Fruit fly (Drosophila melanogaster) whole organism, larva: ENCODE measurements around the gene prd.

Experiments used
- noc ChIP-seq: fragments of 200-800 bp; sonication (Bioruptor generic); optimal IDR thresholded peaks from 3 replicates; lab custom pipeline; 2019; ENCODE audit warnings: missing biosample characterization, mild to moderate bottlenecking, missing genetic modification characterization, moderate library complexity

Gene prd

DNA sequence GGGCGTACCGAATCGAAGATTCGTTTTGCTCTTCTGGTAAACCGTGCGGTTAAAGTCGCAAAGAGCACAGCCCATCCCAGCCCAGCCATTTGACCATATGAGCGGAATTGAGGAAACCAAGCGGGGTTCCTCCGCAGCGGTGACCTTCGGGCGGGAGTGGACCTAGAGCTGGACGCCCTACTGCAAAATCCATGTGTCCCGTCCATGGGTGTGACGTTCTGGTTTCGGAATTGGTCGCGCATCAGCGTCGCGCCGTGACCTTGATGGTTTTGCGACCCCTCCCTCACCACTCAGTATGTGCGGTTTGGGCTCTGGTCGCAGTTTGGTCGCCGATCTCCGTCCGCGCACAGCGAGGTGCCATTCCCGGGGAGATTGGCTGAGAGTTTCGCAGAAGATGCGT is 7.1 kb upstream of the prd start:
- no peak for TF ChIP-seq noc

- TF ChIP-seq noc = no peak
Measured at dm6 chr2L:12092041-12092440, 6.4 kb upstream of the prd start.

dm6 chr2L:12091522-12091921 is 5.9 kb upstream of the prd start, which contains the start of gene Pex19:
Gene Pex19, plus strand, starts transcription at chr2L:12091822.
- no peak for TF ChIP-seq noc

DNA sequence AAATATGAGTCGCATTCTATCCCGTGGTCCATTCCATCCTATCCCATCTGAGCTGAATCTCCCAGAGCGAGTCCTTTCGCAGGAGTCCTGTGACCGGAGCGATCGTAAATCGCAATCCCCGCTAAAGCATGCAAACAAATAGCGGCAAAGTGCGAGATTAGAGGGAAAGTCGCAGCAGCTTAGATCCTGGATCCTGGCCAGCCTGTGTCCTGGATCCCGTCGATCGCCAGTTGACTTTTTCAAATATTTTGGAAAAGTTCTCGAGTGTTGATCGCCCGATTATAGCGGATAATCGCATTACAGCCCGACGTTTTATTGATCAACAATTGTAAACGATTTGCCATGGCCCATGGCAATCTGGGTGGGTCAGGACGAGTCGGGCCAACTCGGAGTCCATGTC is 3.5 kb upstream of the prd start:
- TF ChIP-seq noc = no peak

dm6 chr2L:12087442-12087841 is 1.8 kb upstream of the prd start:
- no peak for TF ChIP-seq noc

DNA sequence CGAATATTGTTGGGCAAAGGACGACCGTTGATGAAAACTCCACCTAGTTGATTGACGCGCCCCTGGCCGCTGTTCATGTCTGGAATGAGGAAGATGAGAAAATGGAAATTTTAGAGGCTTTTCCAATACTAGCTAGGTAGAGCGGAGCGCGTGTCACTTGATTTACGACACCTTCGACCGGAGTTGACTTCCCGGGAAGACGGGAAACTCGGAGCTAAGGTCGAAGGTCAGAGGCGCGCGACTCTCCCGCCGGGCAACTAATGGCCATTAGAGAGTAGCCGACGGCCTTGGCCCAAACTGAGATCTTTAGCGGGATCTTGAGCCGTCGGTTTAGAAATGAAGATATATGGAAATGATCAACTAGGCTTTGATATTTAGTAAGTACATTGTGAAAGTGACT is 617 bp downstream of the prd start:
- no peak for TF ChIP-seq noc

- TF ChIP-seq noc = no peak
Measured at dm6 chr2L:12081118-12081665, 4.4 kb downstream of the prd start.

dm6 chr2L:12079827-12080381 is 5.7 kb downstream of the prd start:
- TF ChIP-seq noc = no peak

dm6 chr2L:12078695-12079094 is 6.9 kb downstream of the prd start:
- no peak for TF ChIP-seq noc

DNA sequence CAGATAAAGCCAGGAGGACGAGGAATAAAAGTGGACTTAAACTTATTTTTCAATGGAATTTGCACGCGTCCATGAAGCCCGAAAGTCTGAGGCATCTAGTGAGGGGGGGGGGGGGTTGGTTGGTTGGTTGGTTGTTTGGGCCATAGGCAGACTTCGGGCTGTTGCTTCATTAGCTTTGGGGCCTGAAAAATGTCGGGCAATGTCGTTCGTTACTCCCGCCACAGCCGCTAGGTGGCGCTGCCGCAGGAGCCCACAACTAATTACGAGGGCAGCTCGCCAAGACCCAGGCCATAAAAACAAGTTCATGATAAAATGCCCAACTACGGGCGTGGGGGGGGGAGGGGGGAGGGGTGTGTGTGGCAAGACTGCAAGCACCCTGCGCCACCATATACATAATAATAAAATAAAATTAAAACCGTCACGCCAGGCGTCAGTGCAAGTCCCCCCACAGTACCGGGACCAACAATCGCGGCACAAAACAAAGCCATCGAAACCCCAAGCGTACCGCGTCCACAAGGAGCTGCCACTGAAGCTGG is 7.4 kb downstream of the prd start:
- TF ChIP-seq noc = no peak

- TF ChIP-seq noc = no peak
Measured at dm6 chr2L:12075850-12076249, 9.8 kb downstream of the prd start, which contains the start of gene CG14947. Gene CG14947, plus strand, starts transcription at chr2L:12076100.

- no peak for TF ChIP-seq noc
Measured at dm6 chr2L:12066617-12067251, 18.9 kb downstream of the prd start, which contains the start of gene firl. Gene firl, minus strand, starts transcription at chr2L:12066775.

DNA sequence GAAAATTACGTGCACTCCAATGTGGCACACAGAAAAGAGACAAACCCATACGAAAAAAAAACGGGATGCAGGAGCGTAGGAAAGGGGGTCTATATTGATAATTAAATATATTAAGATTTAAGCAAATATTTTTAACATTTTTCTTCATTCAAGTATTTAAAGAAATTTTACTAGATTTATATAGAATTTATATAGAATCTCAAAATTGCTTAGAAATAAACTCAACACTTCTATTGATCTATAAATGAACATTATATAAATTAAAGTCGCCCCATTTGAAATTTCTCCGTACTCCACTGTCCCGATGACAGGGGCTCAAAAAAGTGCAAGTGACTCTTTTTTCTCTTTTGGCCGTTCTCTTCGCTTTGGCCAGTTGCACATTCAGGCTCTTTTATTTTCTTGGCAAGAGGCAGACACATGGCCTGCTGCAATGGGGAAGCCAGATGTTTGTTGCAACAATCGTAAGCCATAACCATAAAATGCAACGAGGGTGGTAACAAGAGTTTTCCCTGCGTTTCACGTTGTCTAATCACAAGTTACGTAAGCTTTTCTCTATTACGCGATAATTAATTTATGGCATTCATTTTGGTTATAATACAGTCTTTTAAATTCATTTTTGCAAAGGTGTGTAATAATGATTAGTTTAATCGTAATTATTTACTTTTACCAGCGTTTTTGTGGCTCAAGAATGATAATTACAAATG is 19.8 kb downstream of the prd start:
- no peak for TF ChIP-seq noc

dm6 chr2L:12063035-12063434 is 22.6 kb downstream of the prd start, which contains the start of gene Rab3-GAP:
Gene Rab3-GAP, minus strand, starts transcription at chr2L:12063184.
- no peak for TF ChIP-seq noc

dm6 chr2L:12055837-12056388 is 29.7 kb downstream of the prd start, which contains the start of the genes JhI-21, RpL7-like and CG34164:
Gene JhI-21, minus strand, starts transcription at chr2L:12056042.
Gene RpL7-like, plus strand, starts transcription at chr2L:12056326.
Gene CG34164, plus strand, starts transcription at chr2L:12056348.
- TF ChIP-seq noc = no peak

DNA sequence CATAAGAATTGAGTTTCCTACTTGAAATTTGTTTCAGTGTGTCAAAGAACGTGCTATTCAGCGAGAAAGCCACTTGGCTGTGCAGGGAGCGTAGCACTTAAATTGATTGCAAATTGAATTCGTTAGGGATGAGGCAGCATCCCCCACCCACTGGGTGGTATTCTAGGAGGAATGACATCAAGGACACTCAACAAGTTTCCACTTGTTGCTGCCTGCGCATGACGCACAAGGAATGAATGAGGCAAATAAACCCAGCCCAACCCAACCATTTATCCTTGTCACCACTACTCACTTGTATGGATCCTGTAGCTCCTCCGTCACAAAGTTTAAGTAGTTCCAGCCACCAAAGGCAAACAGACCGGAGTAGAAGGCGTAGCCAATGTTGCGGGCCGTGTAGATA is 32.3 kb downstream of the prd start:
- TF ChIP-seq noc = no peak

DNA sequence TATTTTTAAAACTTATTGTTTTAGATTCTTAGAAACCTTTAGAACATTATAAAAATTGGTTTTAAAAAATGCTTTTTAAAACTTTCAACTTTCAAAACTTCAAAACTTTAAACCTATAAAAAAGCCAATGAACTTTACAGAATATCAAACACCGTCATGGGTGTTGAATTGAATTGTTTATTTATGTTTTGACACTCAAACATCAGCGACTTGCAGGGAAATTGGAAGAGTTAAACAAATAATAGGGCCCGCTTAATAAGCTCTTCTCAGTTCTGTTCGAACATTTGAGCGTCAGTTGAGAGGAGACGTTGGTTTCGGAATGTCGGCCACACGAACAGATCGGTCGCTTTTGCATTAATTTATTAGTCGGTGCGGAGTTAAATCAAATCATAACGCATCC is 36.5 kb downstream of the prd start, which contains the start of gene PLCXD:
Gene PLCXD, plus strand, starts transcription at position 286 of the 400 bp plus-strand sequence.
- TF ChIP-seq noc = no peak
